Worm (Caenorhabditis elegans): Measurements from ENCODE around the gene F23B12.4.

DNA sequence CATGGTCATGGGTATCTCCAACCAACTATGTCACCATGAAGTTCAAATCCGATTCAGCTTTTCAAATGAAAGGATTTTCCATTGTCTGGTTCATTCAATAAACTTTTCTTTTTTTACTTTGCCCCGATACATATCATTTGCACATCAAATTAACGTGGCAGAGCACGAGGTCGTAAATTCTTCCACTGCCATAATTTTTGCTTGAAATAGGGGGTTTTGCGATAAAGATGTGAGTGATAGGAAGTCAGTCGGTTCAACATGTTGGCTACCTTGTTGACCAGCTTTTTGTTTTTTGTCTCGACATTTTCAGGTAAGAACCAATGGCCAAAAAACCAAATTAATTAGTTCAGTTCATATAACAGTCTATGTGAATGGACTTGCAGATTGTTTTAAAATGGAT, 35.7 kb downstream of the F23B12.4 start, which contains the start of gene clec-54:
- TF ChIP-seq nfya-1 (tag; optimal IDR thresholded peaks at IDR 0.05; ENCODE audit: borderline replicate concordance, insufficient read depth): no peak
- no peak for TF ChIP-seq unc-62 (GFP tag; optimal IDR thresholded peaks at IDR 0.05)
- no peak for TF ChIP-seq ceh-58 (GFP tag; IDR thresholded peaks at IDR 0.05)

Data from whole organism, young adult.